Worm (Caenorhabditis elegans): Measurements from ENCODE around the gene srh-47.

The srh-47 gene

ce11 chrV:11263025-11263424, 37.4 kb downstream of the srh-47 start, which contains the start of gene F07B10.4:
F07B10.4 (minus strand) TSS chrV:11263125.
- TF ChIP-seq mdt-29 (GFP tag; IDR thresholded peaks at IDR 0.05) (no peak), T20F7.1 (GFP tag; optimal IDR thresholded peaks at IDR 0.05) (no peak), lin-15B (tag; optimal IDR thresholded peaks at IDR 0.05) (no peak), zag-1 (tag; optimal IDR thresholded peaks at IDR 0.05) (no peak), ces-1 (GFP tag; optimal IDR thresholded peaks at IDR 0.05) (no peak), ceh-82 (tag; optimal IDR thresholded peaks at IDR 0.05) (no peak), aly-2 (tag; optimal IDR thresholded peaks at IDR 0.05) (no peak), set-16 (GFP tag; IDR thresholded peaks at IDR 0.05) (no peak), ceh-20 (GFP tag; IDR thresholded peaks at IDR 0.05) (no peak), gei-8 (GFP tag; optimal IDR thresholded peaks at IDR 0.05) (no peak), nhr-11 (tag; optimal IDR thresholded peaks at IDR 0.05) (no peak), lin-1 (GFP tag; IDR thresholded peaks at IDR 0.05) (no peak), ceh-28 (tag; optimal IDR thresholded peaks at IDR 0.05) (no peak)

ce11 chrV:11260622-11261021, 39.8 kb downstream of the srh-47 start, which contains the start of gene F07B10.7:
F07B10.7 (minus strand) TSS chrV:11260722.
- TF ChIP-seq ceh-62 (tag; optimal IDR thresholded peaks at IDR 0.05) (no peak), arid-1 (GFP tag; conservative IDR thresholded peaks at IDR 0.05) (no peak), nhr-28 (tag; optimal IDR thresholded peaks at IDR 0.05) (no peak), mxl-3 (GFP tag; optimal IDR thresholded peaks at IDR 0.05) (no peak), ceh-28 (tag; optimal IDR thresholded peaks at IDR 0.05) (no peak), php-3 (GFP tag; IDR thresholded peaks at IDR 0.05) (no peak), fos-1 (tag; optimal IDR thresholded peaks at IDR 0.05) (no peak), tra-1 (GFP tag; IDR thresholded peaks at IDR 0.05) (no peak), madf-9 (GFP tag; conservative IDR thresholded peaks at IDR 0.05) (no peak), hif-1 (tag; optimal IDR thresholded peaks at IDR 0.05) (no peak), T26A8.4 (GFP tag; IDR thresholded peaks at IDR 0.05) (no peak), nhr-25 (tag; optimal IDR thresholded peaks at IDR 0.05; ENCODE audit: borderline replicate concordance, insufficient read depth) (no peak), nhr-48 (tag; optimal IDR thresholded peaks at IDR 0.05) (no peak), mep-1 (tag; optimal IDR thresholded peaks at IDR 0.05) (no peak), lin-38 (GFP tag; IDR thresholded peaks at IDR 0.05) (no peak), nhr-76 (tag; optimal IDR thresholded peaks at IDR 0.05) (no peak)

ce11 chrV:11258896-11259295, 41.5 kb downstream of the srh-47 start, which contains the start of gene lgc-36:
lgc-36 (minus strand) TSS chrV:11258996.
- TF ChIP-seq unc-62 (GFP tag; optimal IDR thresholded peaks at IDR 0.05 in 1 of 2) (peak in 1 of 2 experiments; percentile 7), unc-62 (tag; optimal IDR thresholded peaks at IDR 0.05) (no peak), aly-2 (tag; optimal IDR thresholded peaks at IDR 0.05) (no peak)

ce11 chrV:11254980-11255379, 45.5 kb downstream of the srh-47 start, which contains the start of gene srsx-31:
srsx-31 (minus strand) TSS chrV:11255080.
- TF ChIP-seq nhr-102 (tag; optimal IDR thresholded peaks at IDR 0.05), result no peak

ce11 chrV:11252429-11252828, 48.0 kb downstream of the srh-47 start, which contains the start of gene srsx-33:
srsx-33 (minus strand) TSS chrV:11252529.
- TF ChIP-seq hlh-11 (tag; optimal IDR thresholded peaks at IDR 0.05) (no peak), D1046.2 (GFP tag; IDR thresholded peaks at IDR 0.05) (no peak), cey-2 (tag; optimal IDR thresholded peaks at IDR 0.05; ENCODE audit: borderline replicate concordance, insufficient read depth) (no peak), tag-97 (GFP tag; IDR thresholded peaks at IDR 0.05) (no peak), dmd-9 (GFP tag; IDR thresholded peaks at IDR 0.05) (no peak)
